Fruit fly (Drosophila melanogaster) whole organism, embryonic: ENCODE results near the gene CG31952.

Source experiments
- Aef1 ChIP-seq: fragments of 200-800 bp; sonication (Bioruptor generic); IDR thresholded peaks from 3 replicates; pipeline ENCODE4 v1.3.6; 2022; ENCODE audit warnings: missing biosample characterization, missing genetic modification characterization
- B-H2 ChIP-seq: fragments of 200-800 bp; sonication (Bioruptor generic); optimal IDR thresholded peaks from 2 replicates; lab custom pipeline; 2018; ENCODE audit warnings: missing biosample characterization, mild to moderate bottlenecking, missing genetic modification characterization
- CG10147 ChIP-seq: fragments of 200-800 bp; sonication (Bioruptor generic); optimal IDR thresholded peaks from 2 replicates; lab custom pipeline; 2019; ENCODE audit warnings: missing biosample characterization, mild to moderate bottlenecking, missing genetic modification characterization, moderate library complexity
- CG10267 ChIP-seq: fragments of 200-800 bp; sonication (Bioruptor generic); optimal IDR thresholded peaks from 2 replicates; lab custom pipeline; 2018; ENCODE audit warnings: missing biosample characterization, mild to moderate bottlenecking, missing genetic modification characterization, moderate library complexity
- CG12391 ChIP-seq: fragments of 200-800 bp; sonication (Bioruptor generic); optimal IDR thresholded peaks from 3 replicates; lab custom pipeline; 2018; ENCODE audit warnings: missing biosample characterization, mild to moderate bottlenecking, missing genetic modification characterization, moderate library complexity
- CG15514 ChIP-seq: fragments of 200-800 bp; sonication (Bioruptor generic); optimal IDR thresholded peaks from 3 replicates; lab custom pipeline; 2017; ENCODE audit warnings: missing biosample characterization, missing genetic modification characterization, mild to moderate bottlenecking, moderate library complexity, missing genetic modification reagents
- CG1603 ChIP-seq: fragments of 200-800 bp; sonication (Bioruptor generic); optimal IDR thresholded peaks from 2 replicates; lab custom pipeline; 2019; ENCODE audit warnings: missing biosample characterization, mild to moderate bottlenecking, missing genetic modification characterization, moderate library complexity
- CG17186 ChIP-seq: fragments of 200-800 bp; sonication (Bioruptor generic); optimal IDR thresholded peaks from 3 replicates; lab custom pipeline; 2017; ENCODE audit warnings: missing biosample characterization, missing genetic modification reagents, missing genetic modification characterization
- CG17361 ChIP-seq: fragments of 200-800 bp; sonication (Bioruptor generic); IDR thresholded peaks from 3 replicates; pipeline ENCODE4 v1.3.6; 2022; ENCODE audit warnings: missing biosample characterization, missing genetic modification characterization
- CG17829 ChIP-seq: fragments of 200-800 bp; optimal IDR thresholded peaks from 2 replicates; lab custom pipeline; 2019; ENCODE audit warnings: missing biosample characterization, mild to moderate bottlenecking, missing genetic modification characterization, moderate library complexity
- CG17912 ChIP-seq: fragments of 200-800 bp; sonication (Bioruptor generic); optimal IDR thresholded peaks from 2 replicates; lab custom pipeline; 2018; ENCODE audit warnings: missing biosample characterization, mild to moderate bottlenecking, missing genetic modification characterization
- CG18262 ChIP-seq: fragments of 200-800 bp; optimal IDR thresholded peaks from 3 replicates; lab custom pipeline; 2019; ENCODE audit warnings: missing biosample characterization, mild to moderate bottlenecking, missing genetic modification characterization, moderate library complexity
- CG2120 ChIP-seq: fragments of 200-800 bp; sonication (Bioruptor generic); optimal IDR thresholded peaks from 3 replicates; lab custom pipeline; 2016; ENCODE audit warnings: missing biosample characterization, missing genetic modification characterization
- CG30020 ChIP-seq: fragments of 200-800 bp; optimal IDR thresholded peaks from 2 replicates; lab custom pipeline; 2019; ENCODE audit warnings: missing biosample characterization, mild to moderate bottlenecking, missing genetic modification characterization, moderate library complexity
- CG4424 ChIP-seq: fragments of 200-800 bp; sonication (Bioruptor generic); optimal IDR thresholded peaks from 3 replicates; lab custom pipeline; 2016; ENCODE audit warnings: missing biosample characterization, missing genetic modification characterization
- CG4617 ChIP-seq: fragments of 200-800 bp; sonication (Bioruptor generic); optimal IDR thresholded peaks from 3 replicates; lab custom pipeline; 2016; ENCODE audit warnings: missing biosample characterization, missing genetic modification characterization, borderline replicate concordance
- CG7271 ChIP-seq: fragments of 200-800 bp; sonication (Bioruptor generic); optimal IDR thresholded peaks from 2 replicates; lab custom pipeline; 2018; ENCODE audit warnings: missing biosample characterization, mild to moderate bottlenecking, missing genetic modification characterization, moderate library complexity
- CG8290 ChIP-seq, 3 experiments: fragments of 200-800 bp; sonication (Bioruptor generic); optimal IDR thresholded peaks; 2 replicates each; lab custom pipeline; 2016 to 2019; ENCODE audit warnings: missing biosample characterization in 3 of 3, missing genetic modification characterization in 3 of 3, mild to moderate bottlenecking in 2 of 3, moderate library complexity in 1 of 3
- CG9797 ChIP-seq: fragments of 200-800 bp; sonication (Bioruptor generic); optimal IDR thresholded peaks from 3 replicates; lab custom pipeline; 2018; ENCODE audit warnings: missing biosample characterization, mild to moderate bottlenecking, missing genetic modification characterization
- CTCF ChIP-seq: fragments of 200-800 bp; sonication (Bioruptor generic); optimal IDR thresholded peaks from 2 replicates; lab custom pipeline; 2017; ENCODE audit warnings: missing biosample characterization, mild to moderate bottlenecking, missing genetic modification characterization, moderate library complexity
- CrebB ChIP-seq: fragments of 200-800 bp; sonication (Bioruptor generic); optimal IDR thresholded peaks from 3 replicates; lab custom pipeline; 2018; ENCODE audit warnings: missing biosample characterization, mild to moderate bottlenecking, missing genetic modification characterization
- Dek ChIP-seq: fragments of 200-800 bp; sonication (Bioruptor generic); optimal IDR thresholded peaks from 3 replicates; lab custom pipeline; 2019; ENCODE audit warnings: missing biosample characterization, mild to moderate bottlenecking, missing genetic modification characterization, moderate library complexity
- Dref ChIP-seq: fragments of 200-800 bp; sonication (Bioruptor generic); IDR thresholded peaks from 2 replicates; pipeline ENCODE4 v1.3.6; 2022; ENCODE audit warnings: missing biosample characterization, missing genetic modification characterization
- Ets97D ChIP-seq: fragments of 200-800 bp; sonication (Bioruptor generic); optimal IDR thresholded peaks from 3 replicates; lab custom pipeline; 2016; ENCODE audit warnings: missing biosample characterization, missing genetic modification characterization
- HmgZ ChIP-seq: fragments of 200-800 bp; sonication (Bioruptor generic); optimal IDR thresholded peaks from 2 replicates; lab custom pipeline; 2018; ENCODE audit warnings: missing biosample characterization, mild to moderate bottlenecking, missing genetic modification characterization
- Hmr ChIP-seq: fragments of 200-800 bp; sonication (Bioruptor generic); optimal IDR thresholded peaks from 3 replicates; lab custom pipeline; 2017; ENCODE audit warnings: mild to moderate bottlenecking, missing biosample characterization, missing genetic modification reagents, missing genetic modification characterization
- Hsf ChIP-seq: fragments of 200-800 bp; sonication (Bioruptor generic); optimal IDR thresholded peaks from 3 replicates; lab custom pipeline; 2016; ENCODE audit warnings: missing biosample characterization, missing genetic modification characterization
- MESR4 ChIP-seq: fragments of 200-800 bp; sonication (Bioruptor generic); optimal IDR thresholded peaks from 2 replicates; lab custom pipeline; 2018; ENCODE audit warnings: missing biosample characterization, mild to moderate bottlenecking, missing genetic modification characterization, moderate library complexity
- Meics ChIP-seq: fragments of 200-800 bp; sonication (Bioruptor generic); optimal IDR thresholded peaks from 2 replicates; lab custom pipeline; 2017; ENCODE audit warnings: missing biosample characterization, mild to moderate bottlenecking, missing genetic modification characterization
- NFAT ChIP-seq: fragments of 200-800 bp; sonication (Bioruptor generic); IDR thresholded peaks from 2 replicates; pipeline ENCODE4 v1.3.6; 2022; ENCODE audit warnings: missing biosample characterization, missing genetic modification characterization
- NfI ChIP-seq: fragments of 200-800 bp; sonication (Bioruptor generic); optimal IDR thresholded peaks from 3 replicates; lab custom pipeline; 2018; ENCODE audit warnings: missing biosample characterization, mild to moderate bottlenecking, missing genetic modification characterization, moderate library complexity
- PHDP ChIP-seq: fragments of 200-800 bp; sonication (Bioruptor generic); optimal IDR thresholded peaks from 3 replicates; lab custom pipeline; 2018; ENCODE audit warnings: missing biosample characterization, mild to moderate bottlenecking, missing genetic modification characterization, moderate library complexity
- Pdp1 ChIP-seq, 2 experiments: fragments of 200-800 bp; sonication (Bioruptor generic); optimal IDR thresholded peaks; 3 replicates each; lab custom pipeline; 2016; ENCODE audit warnings: missing biosample characterization in 2 of 2, missing genetic modification characterization in 2 of 2, mild to moderate bottlenecking in 1 of 2, moderate library complexity in 1 of 2
- Tbp ChIP-seq: fragments of >200 bp; optimal IDR thresholded peaks from 2 replicates; lab custom pipeline; 2018; ENCODE audit warnings: missing biosample characterization, missing genetic modification characterization
- Usf ChIP-seq: fragments of 200-800 bp; sonication (Bioruptor generic); optimal IDR thresholded peaks from 2 replicates; lab custom pipeline; 2017; ENCODE audit warnings: missing genotype, missing biosample characterization, missing genetic modification characterization
- ato ChIP-seq: fragments of 200-800 bp; sonication (Bioruptor generic); IDR thresholded peaks from 2 replicates; pipeline ENCODE4 v1.3.6; 2022; ENCODE audit warnings: missing biosample characterization, missing genetic modification characterization; ENCODE audit not compliant: partially characterized antibody
- bcd ChIP-seq: fragments of 200-800 bp; sonication (Bioruptor generic); optimal IDR thresholded peaks from 2 replicates; lab custom pipeline; 2017; ENCODE audit warnings: missing biosample characterization, mild to moderate bottlenecking, missing genetic modification characterization
- chinmo ChIP-seq: fragments of 200-800 bp; sonication (Bioruptor generic); IDR thresholded peaks from 4 replicates; pipeline ENCODE4 v1.3.6; 2022; ENCODE audit warnings: missing biosample characterization, missing genetic modification characterization; ENCODE audit not compliant: partially characterized antibody
- ci ChIP-seq: fragments of 200-800 bp; sonication (Bioruptor generic); IDR thresholded peaks from 3 replicates; pipeline ENCODE4 v1.3.6; 2022; ENCODE audit warnings: missing biosample characterization, missing genetic modification characterization
- ewg ChIP-seq: fragments of 200-800 bp; sonication (Bioruptor generic); optimal IDR thresholded peaks from 3 replicates; lab custom pipeline; 2017; ENCODE audit warnings: mild to moderate bottlenecking, missing biosample characterization, missing genetic modification reagents, missing genetic modification characterization
- fd64A ChIP-seq: fragments of 200-800 bp; sonication (Bioruptor generic); optimal IDR thresholded peaks from 3 replicates; lab custom pipeline; 2018; ENCODE audit warnings: missing biosample characterization, mild to moderate bottlenecking, missing genetic modification characterization
- pb ChIP-seq: fragments of 200-800 bp; sonication (Bioruptor generic); optimal IDR thresholded peaks from 3 replicates; lab custom pipeline; 2016; ENCODE audit warnings: missing biosample characterization, missing genetic modification characterization
- phol ChIP-seq: fragments of 200-800 bp; sonication (Bioruptor generic); optimal IDR thresholded peaks from 3 replicates; lab custom pipeline; 2018; ENCODE audit warnings: missing biosample characterization, mild to moderate bottlenecking, missing genetic modification characterization, moderate library complexity
- prd ChIP-seq, 3 experiments: fragments of >200 bp in 2 of 3; fragments of 200-800 bp in 1 of 3; sonication (Bioruptor generic) in 1 of 3; optimal IDR thresholded peaks in 2 of 3; IDR thresholded peaks in 1 of 3; 2 replicates in 2 of 3; 3 replicates in 1 of 3; pipeline versions ENCODE4 v1.3.6 to Lab custom; 2017 to 2022; ENCODE audit warnings: missing biosample characterization in 1 of 3, missing genetic modification characterization in 1 of 3
- pzg ChIP-seq: fragments of 200-800 bp; sonication (Bioruptor generic); optimal IDR thresholded peaks from 3 replicates; lab custom pipeline; 2018; ENCODE audit warnings: missing biosample characterization, mild to moderate bottlenecking, missing genetic modification characterization, moderate library complexity
- ranshi ChIP-seq: fragments of 200-800 bp; sonication (Bioruptor generic); IDR thresholded peaks from 2 replicates; pipeline ENCODE4 v1.3.6; 2022; ENCODE audit warnings: missing biosample characterization, missing genetic modification characterization
- run ChIP-seq: fragments of 200-800 bp; sonication (Bioruptor generic); optimal IDR thresholded peaks from 3 replicates; lab custom pipeline; 2018; ENCODE audit warnings: missing biosample characterization, mild to moderate bottlenecking, missing genetic modification characterization
- sens ChIP-seq: fragments of 200-800 bp; sonication (Bioruptor generic); peaks from one replicate; lab custom pipeline; 2016; ENCODE audit warnings: missing biosample characterization, missing genetic modification characterization
- sug ChIP-seq: fragments of 200-800 bp; optimal IDR thresholded peaks from 2 replicates; lab custom pipeline; 2019; ENCODE audit warnings: missing biosample characterization, mild to moderate bottlenecking, missing genetic modification characterization, moderate library complexity

Gene CG31952

dm6 chr2L:3373242-3373641 is 43.3 kb upstream of the CG31952 start, which contains the start of gene GramD1B:
GramD1B (minus strand) TSS chr2L:3373372.
- TF ChIP-seq Dref (GFP tag; lab: Robert Waterston, UW) (peak; percentile 19; the same call in 1 of the 2 replicates), sens (GFP tag; lab: Kevin White, UChicago) (peak; percentile 84), CG30020 (tag; lab: Kevin White, UChicago) (peak; percentile 11), CG18262 (peak; percentile 11), sug (peak; percentile 32), CTCF (GFP tag; lab: Kevin White, UChicago) (peak; percentile 10), ewg (GFP tag; lab: Kevin White, UChicago) (peak; percentile 41), chinmo (GFP tag; lab: Robert Waterston, UW) (0 out of 4 replicates have a peak, but pooled peaks have one; percentile 28), CrebB (peak; percentile 49), MESR4 (GFP tag; lab: Kevin White, UChicago) (peak; percentile 89), CG2120 (GFP tag; lab: Kevin White, UChicago) (peak; percentile 53), PHDP (tag; lab: Kevin White, UChicago) (peak; percentile 38), Aef1 (no peak), Hsf (no peak), B-H2 (peak; percentile 47), CG12391 (tag; lab: Kevin White, UChicago) (peak; percentile 26), ato (peak; percentile 14; the same call in 1 of the 2 replicates), phol (tag; lab: Kevin White, UChicago) (peak; percentile 82), Ets97D (peak; percentile 38), Dek (peak; percentile 3), CG1603 (tag; lab: Kevin White, UChicago) (peak; percentile 78), ci (GFP tag; lab: Robert Waterston, UW) (0 out of 3 replicates have a peak, but pooled peaks have one; percentile 36), CG7271 (no peak), CG15514 (peak; percentile 61), CG4424 (peak; percentile 5), CG4617 (GFP tag; lab: Kevin White, UChicago) (peak; percentile 83), CG17361 (GFP tag; lab: Robert Waterston, UW) (0 out of 3 replicates have a peak, but pooled peaks have one; percentile 34), CG10267 (tag; lab: Kevin White, UChicago) (peak; percentile 96), run (no peak), CG8290 (GFP tag; optimal IDR thresholded peaks at IDR 0.05; lab: Kevin White, UChicago) (no peak), CG8290 (tag; optimal IDR thresholded peaks at IDR 0.05; lab: Kevin White, UChicago) (peak in 1 of 2 experiments; percentile 65), CG10147 (GFP tag; lab: Kevin White, UChicago) (peak; percentile 15), ranshi (GFP tag; lab: Robert Waterston, UW) (0 out of 2 replicates have a peak, but pooled peaks have one; percentile 6), Meics (peak; percentile 15), CG17829 (tag; lab: Kevin White, UChicago) (peak; percentile 36), HmgZ (tag; lab: Kevin White, UChicago) (peak; percentile 58), Usf (GFP tag; lab: Kevin White, UChicago) (no peak), Hmr (GFP tag; lab: Kevin White, UChicago) (peak; percentile 69), CG17912 (GFP tag; lab: Kevin White, UChicago) (peak; percentile 35), prd (optimal IDR thresholded peaks at IDR 0.05; lab: Kevin White, UChicago) (no peak), prd (GFP tag; IDR thresholded peaks at IDR 0.05; lab: Robert Waterston, UW) (0 out of 3 replicates have a peak, but pooled peaks have one; percentile 27), CG9797 (peak; percentile 93), NfI (GFP tag; lab: Kevin White, UChicago) (peak; percentile 34), Pdp1 (GFP tag; optimal IDR thresholded peaks at IDR 0.05; lab: Kevin White, UChicago) (peak in 1 of 2 experiments; percentile 6), NFAT (GFP tag; lab: Robert Waterston, UW) (0 out of 2 replicates have a peak, but pooled peaks have one; percentile 9), CG17186 (GFP tag; lab: Kevin White, UChicago) (peak; percentile 88), fd64A (no peak), bcd (GFP tag; lab: Kevin White, UChicago) (no peak), pb (GFP tag; lab: Kevin White, UChicago) (no peak), Tbp (GFP tag; lab: Kevin White, UChicago) (no peak), pzg (GFP tag; lab: Kevin White, UChicago) (peak; percentile 95)
